Worm (Caenorhabditis elegans) whole organism, midembryonic: ENCODE results near the gene mrps-5.

Experiments
- T22C8.4 ChIP-seq: fragments of 200-800 bp; sonication (Bioruptor generic); IDR thresholded peaks from 2 replicates; pipeline ENCODE4 v1.3.6; 2022; ENCODE audit warnings: missing genetic modification characterization, missing compliant biosample characterization
- cog-1 ChIP-seq: sonication (generic microtip); optimal IDR thresholded peaks from 2 replicates; lab custom pipeline; 2016; ENCODE audit warnings: missing genetic modification characterization, missing compliant biosample characterization
- flt-1 ChIP-seq: fragments of 200-800 bp; sonication (Bioruptor generic); IDR thresholded peaks from 2 replicates; pipeline ENCODE4 v1.3.6; 2022; ENCODE audit warnings: missing genetic modification characterization, missing compliant biosample characterization
- klf-2 ChIP-seq: fragments of 200-800 bp; sonication (Bioruptor generic); conservative IDR thresholded peaks from 2 replicates; pipeline ENCODE4 v1.3.6; 2022; ENCODE audit warnings: missing genetic modification reagents, missing genetic modification characterization, missing compliant biosample characterization
- med-1 ChIP-seq: sonication (generic microtip); optimal IDR thresholded peaks from 2 replicates; lab custom pipeline; 2017; ENCODE audit warnings: missing genetic modification characterization, mild to moderate bottlenecking, missing compliant biosample characterization, antibody characterized with exemption, missing genetic modification reagents; ENCODE audit not compliant: insufficient read depth
- ref-1 ChIP-seq: fragments of 200-800 bp; sonication (Bioruptor generic); conservative IDR thresholded peaks from 2 replicates; pipeline ENCODE4 v1.3.6; 2022; ENCODE audit warnings: missing genetic modification reagents, missing genetic modification characterization, missing compliant biosample characterization
- tab-1 ChIP-seq: fragments of 200-800 bp; sonication (Bioruptor generic); IDR thresholded peaks from 2 replicates; pipeline ENCODE4 v1.3.6; 2022; ENCODE audit warnings: missing genetic modification characterization, missing compliant biosample characterization
- ztf-29 ChIP-seq: fragments of 200-800 bp; sonication (Bioruptor generic); IDR thresholded peaks from 2 replicates; pipeline ENCODE4 v1.3.6; 2022; ENCODE audit warnings: missing genetic modification reagents, missing genetic modification characterization, missing compliant biosample characterization

DNA sequence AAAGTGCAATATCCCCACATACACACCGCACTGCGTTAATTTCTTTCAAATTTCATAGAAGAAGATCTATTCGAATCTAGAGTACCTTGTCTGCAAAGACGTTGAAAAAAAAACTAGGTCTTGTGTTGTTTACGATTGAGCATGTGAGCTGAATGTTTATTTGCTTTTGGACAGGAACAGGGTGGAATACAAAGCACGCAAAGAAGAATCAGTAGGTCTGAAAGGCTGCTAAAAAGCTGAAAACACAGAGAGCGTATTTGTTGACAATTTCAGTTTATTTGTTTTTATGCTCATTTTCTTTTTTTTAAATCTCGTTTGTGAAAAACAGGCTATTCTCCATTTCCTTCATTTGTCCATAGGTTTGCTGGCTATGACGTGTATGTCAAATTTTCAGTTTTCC lies 28.3 kb upstream of the mrps-5 start:
- no peak for TF ChIP-seq T22C8.4
- no peak for TF ChIP-seq cog-1
- TF ChIP-seq ref-1 (GFP tag; lab: Robert Waterston, UW) = no peak
- no peak for TF ChIP-seq ztf-29 (GFP tag; lab: Robert Waterston, UW)
- TF ChIP-seq klf-2 = no peak
- TF ChIP-seq flt-1 = no peak
- TF ChIP-seq tab-1 (GFP tag; lab: Robert Waterston, UW) = no peak
- no peak for TF ChIP-seq med-1 (GFP tag; lab: Kevin White, UChicago)
